Worm (Caenorhabditis elegans) whole organism, L2 larva: Measurements from ENCODE around the gene srw-19.

Source experiments
- C34F6.9 ChIP-seq: fragments of 150-350 bp; optimal IDR thresholded peaks from 2 replicates; lab custom pipeline; 2014; ENCODE audit warnings: missing biosample characterization, missing genetic modification characterization
- F13H6.1 ChIP-seq: sonication (generic microtip); optimal IDR thresholded peaks from 2 replicates; lab custom pipeline; 2016; ENCODE audit warnings: missing genetic modification characterization, missing compliant biosample characterization
- R02D3.7 ChIP-seq: fragments of 150-350 bp; optimal IDR thresholded peaks from 2 replicates; lab custom pipeline; 2014; ENCODE audit warnings: missing biosample characterization, missing genetic modification characterization
- Y55F3AM.14 ChIP-seq: fragments of 200-800 bp; sonication (Bioruptor generic); optimal IDR thresholded peaks from 2 replicates; lab custom pipeline; 2018; ENCODE audit warnings: mild to moderate bottlenecking, missing genetic modification characterization, missing compliant biosample characterization
- ZK546.5 ChIP-seq: sonication (generic microtip); optimal IDR thresholded peaks from 2 replicates; lab custom pipeline; 2017; ENCODE audit warnings: missing biosample characterization, missing genetic modification characterization
- alr-1 ChIP-seq: fragments of 150-350 bp; optimal IDR thresholded peaks from 2 replicates; lab custom pipeline; 2014; ENCODE audit warnings: missing biosample characterization, missing genetic modification characterization
- blmp-1 ChIP-seq: sonication (generic microtip); optimal IDR thresholded peaks from 2 replicates; lab custom pipeline; 2017; ENCODE audit warnings: missing genetic modification characterization, mild to moderate bottlenecking, missing compliant biosample characterization, antibody characterized with exemption, moderate library complexity; ENCODE audit not compliant: insufficient read depth
- ceh-16 ChIP-seq: fragments of 150-350 bp; optimal IDR thresholded peaks from 2 replicates; lab custom pipeline; 2014; ENCODE audit warnings: missing biosample characterization, missing genetic modification characterization
- ceh-82 ChIP-seq: fragments of 150-350 bp; optimal IDR thresholded peaks from 2 replicates; lab custom pipeline; 2014; ENCODE audit warnings: missing biosample characterization, missing genetic modification characterization
- crh-2 ChIP-seq: sonication (generic microtip); optimal IDR thresholded peaks from 2 replicates; lab custom pipeline; 2017; ENCODE audit warnings: missing biosample characterization, missing genetic modification characterization
- dmd-4 ChIP-seq: sonication (generic microtip); optimal IDR thresholded peaks from 2 replicates; lab custom pipeline; 2017; ENCODE audit warnings: missing biosample characterization, missing genetic modification characterization
- egl-27 ChIP-seq: sonication (generic microtip); optimal IDR thresholded peaks from 3 replicates; lab custom pipeline; 2017; ENCODE audit warnings: missing biosample characterization, missing genetic modification reagents, missing genetic modification characterization
- elt-1 ChIP-seq: fragments of 150-350 bp; optimal IDR thresholded peaks from 2 replicates; lab custom pipeline; 2014; ENCODE audit warnings: missing biosample characterization, missing genetic modification characterization
- gmeb-1 ChIP-seq: fragments of 150-350 bp; optimal IDR thresholded peaks from 2 replicates; lab custom pipeline; 2014; ENCODE audit warnings: missing biosample characterization, missing genetic modification characterization
- lin-13 ChIP-seq: fragments of 150-350 bp; optimal IDR thresholded peaks from 2 replicates; lab custom pipeline; 2014; ENCODE audit warnings: missing biosample characterization, missing genetic modification reagents, missing genetic modification characterization
- lin-39 ChIP-seq: fragments of 150-350 bp; optimal IDR thresholded peaks from 2 replicates; lab custom pipeline; 2014; ENCODE audit warnings: missing biosample characterization, missing genetic modification reagents, missing genetic modification characterization
- lsy-2 ChIP-seq, 2 experiments: fragments of 150-350 bp in 1 of 2; sonication (generic microtip) in 1 of 2; optimal IDR thresholded peaks; 2 replicates each; lab custom pipeline; 2014 to 2017; ENCODE audit warnings: missing biosample characterization in 2 of 2, missing genetic modification characterization in 2 of 2
- mab-5 ChIP-seq: fragments of 150-350 bp; optimal IDR thresholded peaks from 2 replicates; lab custom pipeline; 2014; ENCODE audit warnings: missing biosample characterization, missing genetic modification characterization
- mbf-1 ChIP-seq: sonication (generic microtip); optimal IDR thresholded peaks from 2 replicates; lab custom pipeline; 2017; ENCODE audit warnings: missing biosample characterization, missing genetic modification characterization
- mdl-1 ChIP-seq, 2 experiments: fragments of 150-350 bp in 1 of 2; sonication (generic microtip) in 1 of 2; optimal IDR thresholded peaks; 2 replicates each; lab custom pipeline; 2017; ENCODE audit warnings: missing biosample characterization in 2 of 2, missing genetic modification characterization in 2 of 2
- nhr-10 ChIP-seq: sonication (generic microtip); optimal IDR thresholded peaks from 2 replicates; lab custom pipeline; 2017; ENCODE audit warnings: missing biosample characterization, missing genetic modification characterization
- nhr-12 ChIP-seq: fragments of 150-350 bp; optimal IDR thresholded peaks from 2 replicates; lab custom pipeline; 2014; ENCODE audit warnings: missing biosample characterization, missing genetic modification characterization
- nhr-129 ChIP-seq: fragments of 150-350 bp; optimal IDR thresholded peaks from 2 replicates; lab custom pipeline; 2014; ENCODE audit warnings: missing biosample characterization, missing genetic modification characterization
- nhr-6 ChIP-seq: fragments of 150-350 bp; optimal IDR thresholded peaks from 2 replicates; lab custom pipeline; 2014; ENCODE audit warnings: missing biosample characterization, missing genetic modification characterization
- nhr-77 ChIP-seq: fragments of 150-350 bp; optimal IDR thresholded peaks from 2 replicates; lab custom pipeline; 2014; ENCODE audit warnings: missing biosample characterization, missing genetic modification characterization
- peb-1 ChIP-seq: fragments of 150-350 bp; optimal IDR thresholded peaks from 2 replicates; lab custom pipeline; 2014; ENCODE audit warnings: missing biosample characterization, missing genetic modification characterization
- sem-4 ChIP-seq: fragments of 150-350 bp; optimal IDR thresholded peaks from 2 replicates; lab custom pipeline; 2014; ENCODE audit warnings: missing biosample characterization, missing genetic modification reagents, missing genetic modification characterization
- skn-1 ChIP-seq: sonication (generic microtip); optimal IDR thresholded peaks from 2 replicates; lab custom pipeline; 2017; ENCODE audit warnings: missing biosample characterization, missing genetic modification characterization
- sma-9 ChIP-seq, 2 experiments: fragments of 150-350 bp in 1 of 2; sonication (generic microtip) in 1 of 2; optimal IDR thresholded peaks; 2 replicates each; lab custom pipeline; 2014 to 2016; ENCODE audit warnings: missing genetic modification characterization in 2 of 2, mild to moderate bottlenecking in 1 of 2, missing biosample characterization in 1 of 2, missing compliant biosample characterization in 1 of 2, missing genetic modification reagents in 1 of 2, moderate library complexity in 1 of 2
- snpc-4 ChIP-seq: fragments of 150-350 bp; optimal IDR thresholded peaks from 2 replicates; lab custom pipeline; 2014; ENCODE audit warnings: missing biosample characterization, missing genetic modification characterization
- unc-39 ChIP-seq: fragments of 150-350 bp; optimal IDR thresholded peaks from 2 replicates; lab custom pipeline; 2014; ENCODE audit warnings: missing biosample characterization, missing genetic modification characterization
- unc-55 ChIP-seq: fragments of 150-350 bp; sonication (generic microtip); optimal IDR thresholded peaks from 3 replicates; lab custom pipeline; 2014; ENCODE audit warnings: missing biosample characterization, missing genetic modification reagents, missing genetic modification characterization
- unc-62 ChIP-seq: fragments of 150-350 bp; optimal IDR thresholded peaks from 2 replicates; lab custom pipeline; 2014; ENCODE audit warnings: missing biosample characterization, missing genetic modification reagents, missing genetic modification characterization
- zag-1 ChIP-seq: fragments of 150-350 bp; optimal IDR thresholded peaks from 2 replicates; lab custom pipeline; 2014; ENCODE audit warnings: missing biosample characterization, missing genetic modification characterization
- ztf-1 ChIP-seq: fragments of 200-800 bp; sonication (Bioruptor generic); conservative IDR thresholded peaks from 2 replicates; pipeline ENCODE4 v1.3.6; 2022; ENCODE audit warnings: missing genetic modification characterization, missing compliant biosample characterization
- ztf-11 ChIP-seq: sonication (generic microtip); optimal IDR thresholded peaks from 2 replicates; lab custom pipeline; 2017; ENCODE audit warnings: missing biosample characterization, missing genetic modification characterization

The srw-19 gene

DNA sequence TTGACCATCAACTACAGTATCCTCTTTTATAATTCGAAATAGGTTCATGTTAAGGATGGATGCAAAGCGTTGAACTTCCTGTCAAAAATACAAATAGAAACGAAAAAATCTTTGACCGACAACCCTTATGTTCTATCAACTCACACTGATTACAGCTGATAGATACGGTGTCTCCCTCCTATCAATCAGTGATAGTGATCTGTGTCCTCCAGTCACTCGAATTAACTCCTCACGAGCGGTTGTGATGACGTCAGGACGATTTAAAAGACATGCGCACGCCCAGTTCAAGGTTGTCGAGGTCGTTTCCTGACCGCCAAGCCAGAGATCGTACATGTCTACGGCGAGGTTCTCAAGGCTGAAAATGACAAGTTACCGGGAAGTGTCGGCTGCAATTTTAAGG lies 4.8 kb upstream of the srw-19 start:
- no peak for TF ChIP-seq lin-13 (GFP tag; lab: Kevin White, UChicago)
- TF ChIP-seq sma-9 (GFP tag; optimal IDR thresholded peaks at IDR 0.05; lab: Kevin White, UChicago): peak; percentile 51
- no peak for TF ChIP-seq sma-9 (tag; optimal IDR thresholded peaks at IDR 0.05; lab: Kevin White, UChicago)

DNA sequence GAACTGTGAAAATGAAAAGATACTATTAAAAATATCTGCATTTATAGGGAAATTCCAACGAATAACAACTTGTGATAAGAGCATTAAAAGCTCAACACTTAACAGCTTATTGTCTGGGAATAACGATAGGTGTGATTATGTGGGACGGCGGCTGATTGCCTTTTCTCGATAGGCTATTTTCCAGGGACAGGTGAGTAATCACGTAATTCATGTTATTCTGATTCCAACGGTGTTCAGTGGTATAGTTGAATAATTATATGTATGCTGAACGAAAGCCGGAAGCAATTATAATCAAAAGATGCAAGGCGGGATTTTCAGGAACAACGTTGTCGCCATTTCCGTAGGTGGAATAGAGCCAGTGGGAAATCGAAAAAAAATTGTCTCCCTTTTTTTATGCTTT lies 4.3 kb downstream of the srw-19 start, which contains the start of gene srw-17:
Gene srw-17, minus strand, starts transcription at position 101 of the 400 bp plus-strand sequence.
- TF ChIP-seq egl-27: no peak
- no peak for TF ChIP-seq skn-1 (tag; lab: Kevin White, UChicago)
- TF ChIP-seq ZK546.5: no peak
- TF ChIP-seq F13H6.1 (tag; lab: Kevin White, UChicago): no peak
- no peak for TF ChIP-seq zag-1 (tag; lab: Kevin White, UChicago)
- TF ChIP-seq lin-39: no peak
- no peak for TF ChIP-seq blmp-1 (tag; lab: Kevin White, UChicago)
- no peak for TF ChIP-seq lin-13 (GFP tag; lab: Kevin White, UChicago)
- TF ChIP-seq crh-2: no peak
- TF ChIP-seq unc-39 (tag; lab: Kevin White, UChicago): no peak
- TF ChIP-seq alr-1 (tag; lab: Kevin White, UChicago): no peak
- no peak for TF ChIP-seq Y55F3AM.14
- TF ChIP-seq ztf-11 (tag; lab: Kevin White, UChicago): no peak
- TF ChIP-seq dmd-4 (tag; lab: Kevin White, UChicago): no peak
- no peak for TF ChIP-seq nhr-6 (tag; lab: Kevin White, UChicago)
- no peak for TF ChIP-seq snpc-4 (tag; lab: Kevin White, UChicago)
- no peak for TF ChIP-seq gmeb-1 (tag; lab: Kevin White, UChicago)

DNA sequence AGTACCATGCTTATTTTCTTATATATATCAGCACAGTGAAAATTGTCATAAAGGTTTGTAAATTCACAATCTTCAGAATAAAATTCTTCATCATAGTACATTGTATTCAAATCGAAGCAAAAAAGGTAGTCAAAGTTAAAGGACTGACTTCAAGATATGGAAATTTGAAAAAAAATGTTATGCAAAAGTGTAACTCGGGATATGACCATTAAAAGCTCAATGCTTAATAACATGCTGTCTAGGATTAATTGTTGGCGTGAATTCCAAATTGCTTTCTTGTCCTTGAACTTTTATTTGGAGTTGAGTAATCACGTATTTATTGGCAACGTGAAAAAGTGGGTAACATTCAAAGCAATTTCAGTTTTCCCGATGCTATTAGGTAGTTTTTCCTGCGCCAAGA lies 6.4 kb downstream of the srw-19 start, which contains the start of gene srw-16:
Gene srw-16, minus strand, starts transcription at position 101 of the 400 bp plus-strand sequence.
- TF ChIP-seq lsy-2 (tag; optimal IDR thresholded peaks at IDR 0.05; lab: Kevin White, UChicago): no peak
- no peak for TF ChIP-seq elt-1 (tag; lab: Kevin White, UChicago)
- TF ChIP-seq ceh-82 (tag; lab: Kevin White, UChicago): no peak
- no peak for TF ChIP-seq C34F6.9 (tag; lab: Kevin White, UChicago)
- TF ChIP-seq nhr-10 (tag; lab: Kevin White, UChicago): no peak
- no peak for TF ChIP-seq zag-1 (tag; lab: Kevin White, UChicago)
- TF ChIP-seq unc-62 (GFP tag; lab: Kevin White, UChicago): no peak
- TF ChIP-seq lin-13 (GFP tag; lab: Kevin White, UChicago): no peak
- no peak for TF ChIP-seq mdl-1 (tag; optimal IDR thresholded peaks at IDR 0.05; lab: Kevin White, UChicago)
- no peak for TF ChIP-seq unc-39 (tag; lab: Kevin White, UChicago)
- TF ChIP-seq nhr-77 (tag; lab: Kevin White, UChicago): no peak

DNA sequence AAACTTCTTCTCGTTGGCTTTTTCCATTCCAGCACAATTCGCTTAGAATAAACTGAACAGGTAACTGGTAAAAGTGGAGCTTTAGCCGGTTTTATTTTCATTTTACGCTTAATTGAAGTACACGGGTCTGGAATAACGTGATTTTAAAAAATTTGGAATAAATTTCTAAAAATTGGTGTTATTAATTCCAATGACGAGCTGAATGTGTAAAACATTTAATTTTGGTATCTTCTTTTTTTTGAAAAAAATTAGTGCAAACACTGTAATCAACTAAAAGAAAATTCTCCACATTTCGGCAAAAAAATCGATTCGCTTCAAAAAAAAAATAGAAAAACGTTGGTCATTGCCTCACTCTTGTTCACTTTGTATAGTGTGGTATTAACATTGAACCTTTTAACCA lies 8.9 kb downstream of the srw-19 start, which contains the start of gene T10H4.4:
Gene T10H4.4, minus strand, starts transcription at position 101 of the 400 bp plus-strand sequence.
- TF ChIP-seq unc-62 (GFP tag; lab: Kevin White, UChicago) (no peak), F13H6.1 (tag; lab: Kevin White, UChicago) (no peak), nhr-12 (tag; lab: Kevin White, UChicago) (no peak), sem-4 (no peak), unc-55 (GFP tag; lab: Kevin White, UChicago) (no peak), C34F6.9 (tag; lab: Kevin White, UChicago) (no peak), mbf-1 (no peak), blmp-1 (tag; lab: Kevin White, UChicago) (no peak), ztf-1 (GFP tag; lab: Robert Waterston, UW) (no peak), mdl-1 (tag; optimal IDR thresholded peaks at IDR 0.05; lab: Kevin White, UChicago) (no peak), ceh-16 (no peak), egl-27 (no peak), unc-39 (tag; lab: Kevin White, UChicago) (no peak), nhr-129 (tag; lab: Kevin White, UChicago) (no peak), R02D3.7 (tag; lab: Kevin White, UChicago) (no peak), mab-5 (tag; lab: Kevin White, UChicago) (no peak), peb-1 (tag; lab: Kevin White, UChicago) (no peak), ztf-11 (tag; lab: Kevin White, UChicago) (no peak)
